Fruit fly (Drosophila melanogaster) whole organism, embryonic: ENCODE data around the gene Or85a.

Source experiments
- ATbp ChIP-seq: fragments of 200-800 bp; sonication (Bioruptor generic); optimal IDR thresholded peaks from 2 replicates; lab custom pipeline; 2017; ENCODE audit warnings: missing biosample characterization, mild to moderate bottlenecking, missing genetic modification characterization, missing genetic modification reagents
- BEAF-32 ChIP-seq: fragments of 200-800 bp; sonication (Bioruptor generic); optimal IDR thresholded peaks from 3 replicates; lab custom pipeline; 2017; ENCODE audit warnings: missing biosample characterization, missing genetic modification characterization, mild to moderate bottlenecking, moderate library complexity, missing genetic modification reagents
- Bdp1 ChIP-seq: fragments of 200-800 bp; sonication (Bioruptor generic); optimal IDR thresholded peaks from 3 replicates; lab custom pipeline; 2016; ENCODE audit warnings: missing biosample characterization, missing genetic modification characterization
- CG1024 ChIP-seq: fragments of 200-800 bp; sonication (Bioruptor generic); IDR thresholded peaks from 2 replicates; pipeline ENCODE4 v1.3.6; 2022; ENCODE audit warnings: missing biosample characterization, missing genetic modification characterization
- CG12391 ChIP-seq: fragments of 200-800 bp; sonication (Bioruptor generic); optimal IDR thresholded peaks from 3 replicates; lab custom pipeline; 2018; ENCODE audit warnings: missing biosample characterization, mild to moderate bottlenecking, missing genetic modification characterization, moderate library complexity
- CG12744 ChIP-seq: fragments of 200-800 bp; sonication (Bioruptor generic); optimal IDR thresholded peaks from 2 replicates; lab custom pipeline; 2016; ENCODE audit warnings: missing biosample characterization, missing genetic modification characterization
- CG14710 ChIP-seq: fragments of 200-800 bp; sonication (Bioruptor generic); optimal IDR thresholded peaks from 3 replicates; lab custom pipeline; 2019; ENCODE audit warnings: missing biosample characterization, mild to moderate bottlenecking, missing genetic modification characterization, moderate library complexity
- CG17186 ChIP-seq: fragments of 200-800 bp; sonication (Bioruptor generic); optimal IDR thresholded peaks from 3 replicates; lab custom pipeline; 2017; ENCODE audit warnings: missing biosample characterization, missing genetic modification reagents, missing genetic modification characterization
- CG17829 ChIP-seq: fragments of 200-800 bp; optimal IDR thresholded peaks from 2 replicates; lab custom pipeline; 2019; ENCODE audit warnings: missing biosample characterization, mild to moderate bottlenecking, missing genetic modification characterization, moderate library complexity
- CG2712 ChIP-seq: fragments of 200-800 bp; optimal IDR thresholded peaks from 3 replicates; lab custom pipeline; 2019; ENCODE audit warnings: missing biosample characterization, mild to moderate bottlenecking, missing genetic modification characterization, moderate library complexity
- CG30403 ChIP-seq: fragments of 200-800 bp; sonication (Bioruptor generic); optimal IDR thresholded peaks from 3 replicates; lab custom pipeline; 2016; ENCODE audit warnings: missing biosample characterization, missing genetic modification characterization
- CG6791 ChIP-seq: fragments of 200-800 bp; sonication (Bioruptor generic); IDR thresholded peaks from 3 replicates; pipeline ENCODE4 v1.3.6; 2022; ENCODE audit warnings: missing biosample characterization, missing genetic modification characterization; ENCODE audit not compliant: partially characterized antibody
- CG7357 ChIP-seq: fragments of 200-800 bp; sonication (Bioruptor generic); IDR thresholded peaks from 3 replicates; pipeline ENCODE4 v1.3.6; 2022; ENCODE audit warnings: missing biosample characterization, missing genetic modification characterization
- CG8290 ChIP-seq, 3 experiments: fragments of 200-800 bp; sonication (Bioruptor generic); optimal IDR thresholded peaks; 2 replicates each; lab custom pipeline; 2016 to 2019; ENCODE audit warnings: missing biosample characterization in 3 of 3, missing genetic modification characterization in 3 of 3, mild to moderate bottlenecking in 2 of 3, moderate library complexity in 1 of 3
- CG8924 ChIP-seq: fragments of 200-800 bp; optimal IDR thresholded peaks from 3 replicates; lab custom pipeline; 2019; ENCODE audit warnings: missing biosample characterization, mild to moderate bottlenecking, missing genetic modification characterization, moderate library complexity
- CG8944 ChIP-seq: fragments of 200-800 bp; sonication (Bioruptor generic); optimal IDR thresholded peaks from 3 replicates; lab custom pipeline; 2016; ENCODE audit warnings: missing biosample characterization, missing genetic modification characterization
- CG9609 ChIP-seq: fragments of 200-800 bp; sonication (Bioruptor generic); optimal IDR thresholded peaks from 3 replicates; lab custom pipeline; 2016; ENCODE audit warnings: missing biosample characterization, missing genetic modification characterization
- Camta ChIP-seq: fragments of 200-800 bp; sonication (Bioruptor generic); optimal IDR thresholded peaks from 2 replicates; lab custom pipeline; 2016; ENCODE audit warnings: missing biosample characterization, missing genetic modification characterization
- Dll ChIP-seq: fragments of 200-800 bp; sonication (Bioruptor generic); IDR thresholded peaks from 4 replicates; pipeline ENCODE4 v1.3.6; 2022; ENCODE audit warnings: missing biosample characterization, missing genetic modification characterization; ENCODE audit not compliant: partially characterized antibody
- Hmr ChIP-seq: fragments of 200-800 bp; sonication (Bioruptor generic); optimal IDR thresholded peaks from 3 replicates; lab custom pipeline; 2017; ENCODE audit warnings: mild to moderate bottlenecking, missing biosample characterization, missing genetic modification reagents, missing genetic modification characterization
- Hr3 ChIP-seq: fragments of 200-800 bp; sonication (Bioruptor generic); optimal IDR thresholded peaks from 3 replicates; lab custom pipeline; 2016; ENCODE audit warnings: missing biosample characterization, missing genetic modification characterization
- Lhr ChIP-seq: fragments of 200-800 bp; sonication (Bioruptor generic); optimal IDR thresholded peaks from 3 replicates; lab custom pipeline; 2017; ENCODE audit warnings: mild to moderate bottlenecking, missing biosample characterization, missing genetic modification reagents, missing genetic modification characterization
- Myb ChIP-seq: fragments of 200-800 bp; sonication (Bioruptor generic); optimal IDR thresholded peaks from 2 replicates; lab custom pipeline; 2016; ENCODE audit warnings: missing biosample characterization, missing genetic modification characterization
- Nf-YC ChIP-seq: fragments of 200-800 bp; optimal IDR thresholded peaks from 3 replicates; lab custom pipeline; 2019; ENCODE audit warnings: missing biosample characterization, mild to moderate bottlenecking, missing genetic modification characterization, moderate library complexity
- bab2 ChIP-seq: fragments of 200-800 bp; sonication (Bioruptor generic); optimal IDR thresholded peaks from 2 replicates; lab custom pipeline; 2016; ENCODE audit warnings: missing biosample characterization, missing genetic modification characterization
- bowl ChIP-seq: fragments of 200-800 bp; sonication (Bioruptor generic); IDR thresholded peaks from 2 replicates; pipeline ENCODE4 v1.3.6; 2022; ENCODE audit warnings: missing biosample characterization, missing genetic modification characterization
- br ChIP-seq: fragments of >200 bp; optimal IDR thresholded peaks from 2 replicates; lab custom pipeline; 2017
- btn ChIP-seq: fragments of 200-800 bp; sonication (Bioruptor generic); optimal IDR thresholded peaks from 2 replicates; lab custom pipeline; 2016; ENCODE audit warnings: missing biosample characterization, missing genetic modification characterization
- danr ChIP-seq: fragments of 200-800 bp; sonication (Bioruptor generic); IDR thresholded peaks from 2 replicates; pipeline ENCODE4 v1.3.6; 2022; ENCODE audit warnings: missing biosample characterization, missing genetic modification characterization
- dimm ChIP-seq: fragments of 200-800 bp; sonication (Bioruptor generic); IDR thresholded peaks from 2 replicates; pipeline ENCODE4 v1.3.6; 2022; ENCODE audit warnings: missing biosample characterization, missing genetic modification characterization
- dmrt11E ChIP-seq: fragments of 200-800 bp; sonication (Bioruptor generic); optimal IDR thresholded peaks from 3 replicates; lab custom pipeline; 2018; ENCODE audit warnings: missing biosample characterization, mild to moderate bottlenecking, missing genetic modification characterization, moderate library complexity
- dpn ChIP-seq, 2 experiments: fragments of 200-800 bp; sonication (Bioruptor generic); optimal IDR thresholded peaks; 3 replicates each; lab custom pipeline; 2016; ENCODE audit warnings: missing biosample characterization in 2 of 2, missing genetic modification characterization in 2 of 2
- gcm ChIP-seq: fragments of 200-800 bp; sonication (Bioruptor generic); optimal IDR thresholded peaks from 2 replicates; lab custom pipeline; 2019; ENCODE audit warnings: missing biosample characterization, mild to moderate bottlenecking, missing genetic modification characterization, moderate library complexity
- gro ChIP-seq: fragments of 200-800 bp; sonication (Bioruptor generic); optimal IDR thresholded peaks from 2 replicates; lab custom pipeline; 2016; ENCODE audit warnings: missing biosample characterization, missing genetic modification characterization
- gsb-n ChIP-seq: fragments of 200-800 bp; sonication (Bioruptor generic); optimal IDR thresholded peaks from 3 replicates; lab custom pipeline; 2018; ENCODE audit warnings: missing biosample characterization, mild to moderate bottlenecking, missing genetic modification characterization
- inv ChIP-seq: fragments of 200-800 bp; sonication (Bioruptor generic); IDR thresholded peaks from 2 replicates; pipeline ENCODE4 v1.3.6; 2022; ENCODE audit warnings: missing biosample characterization, missing genetic modification characterization; ENCODE audit not compliant: partially characterized antibody
- jigr1 ChIP-seq: fragments of 200-800 bp; sonication (Bioruptor generic); IDR thresholded peaks from 3 replicates; pipeline ENCODE4 v1.3.6; 2022; ENCODE audit warnings: missing biosample characterization, missing genetic modification characterization
- kah ChIP-seq: fragments of 200-800 bp; sonication (Bioruptor generic); optimal IDR thresholded peaks from 2 replicates; lab custom pipeline; 2018; ENCODE audit warnings: missing biosample characterization, mild to moderate bottlenecking, missing genetic modification characterization
- maf-S ChIP-seq: fragments of 200-800 bp; sonication (Bioruptor generic); optimal IDR thresholded peaks from 2 replicates; lab custom pipeline; 2016; ENCODE audit warnings: missing biosample characterization, missing genetic modification characterization
- nerfin-1 ChIP-seq: fragments of 200-800 bp; sonication (Bioruptor generic); optimal IDR thresholded peaks from 3 replicates; lab custom pipeline; 2019; ENCODE audit warnings: missing biosample characterization, mild to moderate bottlenecking, missing genetic modification characterization, moderate library complexity
- otp ChIP-seq: fragments of 200-800 bp; sonication (Bioruptor generic); IDR thresholded peaks from 3 replicates; pipeline ENCODE4, ENCODE4 v1.3.6; 2022; ENCODE audit warnings: missing biosample characterization, missing genetic modification characterization
- phol ChIP-seq: fragments of 200-800 bp; sonication (Bioruptor generic); optimal IDR thresholded peaks from 3 replicates; lab custom pipeline; 2018; ENCODE audit warnings: missing biosample characterization, mild to moderate bottlenecking, missing genetic modification characterization, moderate library complexity
- pum ChIP-seq: fragments of 200-800 bp; sonication (Bioruptor generic); optimal IDR thresholded peaks from 2 replicates; lab custom pipeline; 2016; ENCODE audit warnings: missing biosample characterization, missing genetic modification characterization
- so ChIP-seq: fragments of 200-800 bp; sonication (Bioruptor generic); IDR thresholded peaks from 3 replicates; pipeline ENCODE4 v1.3.6; 2022; ENCODE audit warnings: missing biosample characterization, missing genetic modification characterization
- sr ChIP-seq: fragments of 200-800 bp; sonication (Bioruptor generic); IDR thresholded peaks from 3 replicates; pipeline ENCODE4 v1.3.6; 2022; ENCODE audit warnings: missing biosample characterization, missing genetic modification characterization
- ssp ChIP-seq: fragments of 200-800 bp; sonication (Bioruptor generic); IDR thresholded peaks from 2 replicates; pipeline ENCODE4 v1.3.6; 2022; ENCODE audit warnings: missing biosample characterization, missing genetic modification characterization
- stwl ChIP-seq: fragments of 200-800 bp; sonication (Bioruptor generic); optimal IDR thresholded peaks from 3 replicates; lab custom pipeline; 2018; ENCODE audit warnings: missing biosample characterization, mild to moderate bottlenecking, missing genetic modification characterization, moderate library complexity
- tin ChIP-seq: fragments of 200-800 bp; sonication (Bioruptor generic); optimal IDR thresholded peaks from 3 replicates; lab custom pipeline; 2016; ENCODE audit warnings: missing biosample characterization, missing genetic modification characterization
- trem ChIP-seq: fragments of 200-800 bp; optimal IDR thresholded peaks from 3 replicates; lab custom pipeline; 2019; ENCODE audit warnings: missing biosample characterization, mild to moderate bottlenecking, missing genetic modification characterization, moderate library complexity
- zen ChIP-seq: fragments of 200-800 bp; sonication (Bioruptor generic); optimal IDR thresholded peaks from 3 replicates; lab custom pipeline; 2018; ENCODE audit warnings: missing biosample characterization, mild to moderate bottlenecking, missing genetic modification characterization, moderate library complexity

Gene Or85a

dm6 chr3R:8362259-8362876 is 40.8 kb downstream of the Or85a start, which contains the start of the genes Veneno and CG7963 (continued):
- TF ChIP-seq CG9609 (GFP tag; lab: Kevin White, UChicago), result no peak
- TF ChIP-seq zen (tag; lab: Kevin White, UChicago), result peak; percentile 25
- TF ChIP-seq bab2 (GFP tag; lab: Kevin White, UChicago), result no peak
- peak in 1 of 2 experiments; percentile 39 for TF ChIP-seq dpn (GFP tag; optimal IDR thresholded peaks at IDR 0.05; lab: Kevin White, UChicago)
- no peak for TF ChIP-seq dimm (GFP tag; lab: Robert Waterston, UW)
- TF ChIP-seq inv (GFP tag; lab: Robert Waterston, UW), result no peak
- TF ChIP-seq Bdp1 (GFP tag; lab: Kevin White, UChicago), result no peak
- TF ChIP-seq CG1024 (GFP tag; lab: Robert Waterston, UW), result peak; percentile 40
- peak; percentile 94 for TF ChIP-seq CG7357
- no peak for TF ChIP-seq danr (GFP tag; lab: Robert Waterston, UW)
- TF ChIP-seq BEAF-32, result peak; percentile 38
- TF ChIP-seq CG17829 (tag; lab: Kevin White, UChicago), result peak; percentile 67
- no peak for TF ChIP-seq otp (GFP tag; lab: Robert Waterston, UW)
- peak; percentile 83 for TF ChIP-seq trem (tag; lab: Kevin White, UChicago)
- TF ChIP-seq Lhr, result peak; percentile 65
- peak; percentile 35; the same call in 1 of the 4 replicates for TF ChIP-seq Dll (GFP tag; lab: Robert Waterston, UW)
- no peak for TF ChIP-seq CG12744 (GFP tag; lab: Kevin White, UChicago)
- TF ChIP-seq CG14710 (tag; lab: Kevin White, UChicago), result peak; percentile 78
- TF ChIP-seq maf-S (GFP tag; lab: Kevin White, UChicago), result no peak
- peak; percentile 31 for TF ChIP-seq CG8924 (tag; lab: Kevin White, UChicago)
- peak; percentile 67 for TF ChIP-seq CG12391 (tag; lab: Kevin White, UChicago)
- TF ChIP-seq Nf-YC (tag; lab: Kevin White, UChicago), result peak; percentile 51
- TF ChIP-seq CG8944 (GFP tag; lab: Kevin White, UChicago), result no peak
- peak; percentile 97 for TF ChIP-seq ssp (GFP tag; lab: Robert Waterston, UW)
- TF ChIP-seq gsb-n (tag; lab: Kevin White, UChicago), result peak; percentile 29
- TF ChIP-seq so (GFP tag; lab: Robert Waterston, UW), result no peak
- TF ChIP-seq br (lab: Kevin White, UChicago), result no peak
- TF ChIP-seq CG8290 (GFP tag; optimal IDR thresholded peaks at IDR 0.05; lab: Kevin White, UChicago), result peak; percentile 23
- no peak for TF ChIP-seq CG8290 (tag; optimal IDR thresholded peaks at IDR 0.05; lab: Kevin White, UChicago)
- peak; percentile 6 for TF ChIP-seq gcm (GFP tag; lab: Kevin White, UChicago)
- TF ChIP-seq Hr3, result peak; percentile 17
- TF ChIP-seq Camta (GFP tag; lab: Kevin White, UChicago), result no peak
- TF ChIP-seq CG6791, result no peak
- TF ChIP-seq stwl, result peak; percentile 65
- TF ChIP-seq ATbp (GFP tag; lab: Kevin White, UChicago), result no peak
- TF ChIP-seq CG30403 (GFP tag; lab: Kevin White, UChicago), result no peak
- peak; percentile 19 for TF ChIP-seq dmrt11E (tag; lab: Kevin White, UChicago)
- TF ChIP-seq phol (tag; lab: Kevin White, UChicago), result peak; percentile 54
- peak; percentile 17 for TF ChIP-seq tin
- TF ChIP-seq nerfin-1 (tag; lab: Kevin White, UChicago), result peak; percentile 30
- TF ChIP-seq CG2712 (tag; lab: Kevin White, UChicago), result peak; percentile 77
- TF ChIP-seq gro (GFP tag; lab: Kevin White, UChicago), result no peak
- TF ChIP-seq btn (GFP tag; lab: Kevin White, UChicago), result no peak
- TF ChIP-seq bowl, result no peak
- TF ChIP-seq Hmr (GFP tag; lab: Kevin White, UChicago), result peak; percentile 39
- peak; percentile 57 for TF ChIP-seq Myb (GFP tag; lab: Kevin White, UChicago)
- no peak for TF ChIP-seq jigr1 (GFP tag; lab: Robert Waterston, UW)
- TF ChIP-seq CG17186 (GFP tag; lab: Kevin White, UChicago), result no peak
- no peak for TF ChIP-seq sr (GFP tag; lab: Robert Waterston, UW)
- no peak for TF ChIP-seq kah
- TF ChIP-seq pum (GFP tag; lab: Kevin White, UChicago), result no peak
